Fruit fly (Drosophila melanogaster) whole organism, embryonic: ENCODE results near the gene Sec13.

Experiments used
- Asciz ChIP-seq: fragments of 200-800 bp; sonication (Bioruptor generic); optimal IDR thresholded peaks from 2 replicates; lab custom pipeline; 2017; ENCODE audit warnings: missing biosample characterization, mild to moderate bottlenecking, missing genetic modification characterization, missing genetic modification reagents
- B-H1 ChIP-seq: fragments of 200-800 bp; sonication (Bioruptor generic); IDR thresholded peaks from 3 replicates; pipeline ENCODE4 v1.3.6; 2022; ENCODE audit warnings: missing biosample characterization, missing genetic modification characterization
- Bgb ChIP-seq: fragments of 200-800 bp; sonication (Bioruptor generic); IDR thresholded peaks from 2 replicates; pipeline ENCODE4 v1.3.6; 2022; ENCODE audit warnings: missing biosample characterization, missing genetic modification characterization; ENCODE audit not compliant: partially characterized antibody
- Blimp-1 ChIP-seq: fragments of 200-800 bp; sonication (Bioruptor generic); optimal IDR thresholded peaks from 3 replicates; lab custom pipeline; 2018; ENCODE audit warnings: missing biosample characterization, missing genetic modification characterization, mild to moderate bottlenecking, moderate library complexity, missing genetic modification reagents
- CG10462 ChIP-seq: fragments of 200-800 bp; sonication (Bioruptor generic); optimal IDR thresholded peaks from 2 replicates; lab custom pipeline; 2016; ENCODE audit warnings: missing biosample characterization, missing genetic modification characterization
- CG12219 ChIP-seq: fragments of 200-800 bp; sonication (Bioruptor generic); optimal IDR thresholded peaks from 3 replicates; lab custom pipeline; 2018; ENCODE audit warnings: missing biosample characterization, mild to moderate bottlenecking, missing genetic modification characterization
- CG12744 ChIP-seq: fragments of 200-800 bp; sonication (Bioruptor generic); optimal IDR thresholded peaks from 2 replicates; lab custom pipeline; 2016; ENCODE audit warnings: missing biosample characterization, missing genetic modification characterization
- CG13296 ChIP-seq: fragments of 200-800 bp; sonication (Bioruptor generic); optimal IDR thresholded peaks from 3 replicates; lab custom pipeline; 2018; ENCODE audit warnings: missing biosample characterization, mild to moderate bottlenecking, missing genetic modification characterization
- CG14014 ChIP-seq: fragments of 200-800 bp; sonication (Bioruptor generic); IDR thresholded peaks from 2 replicates; pipeline ENCODE4 v1.3.6; 2022; ENCODE audit warnings: missing biosample characterization, missing genetic modification characterization
- CG14710 ChIP-seq: fragments of 200-800 bp; sonication (Bioruptor generic); optimal IDR thresholded peaks from 3 replicates; lab custom pipeline; 2019; ENCODE audit warnings: missing biosample characterization, mild to moderate bottlenecking, missing genetic modification characterization, moderate library complexity
- CG1602 ChIP-seq: fragments of 200-800 bp; sonication (Bioruptor generic); optimal IDR thresholded peaks from 3 replicates; lab custom pipeline; 2016; ENCODE audit warnings: missing biosample characterization, missing genetic modification characterization
- CG17385 ChIP-seq: fragments of 200-800 bp; sonication (Bioruptor generic); optimal IDR thresholded peaks from 3 replicates; lab custom pipeline; 2018; ENCODE audit warnings: missing biosample characterization, mild to moderate bottlenecking, missing genetic modification characterization
- CG17612 ChIP-seq: fragments of 200-800 bp; sonication (Bioruptor generic); IDR thresholded peaks from 2 replicates; pipeline ENCODE4 v1.3.6; 2022; ENCODE audit warnings: missing biosample characterization, missing genetic modification characterization
- CG18619 ChIP-seq: fragments of 200-800 bp; sonication (Bioruptor generic); optimal IDR thresholded peaks from 3 replicates; lab custom pipeline; 2017; ENCODE audit warnings: missing biosample characterization, mild to moderate bottlenecking, missing genetic modification characterization
- CG2202 ChIP-seq: fragments of 200-800 bp; sonication (Bioruptor generic); optimal IDR thresholded peaks from 2 replicates; lab custom pipeline; 2018; ENCODE audit warnings: missing biosample characterization, mild to moderate bottlenecking, missing genetic modification characterization
- CG30431 ChIP-seq: fragments of 200-800 bp; sonication (Bioruptor generic); optimal IDR thresholded peaks from 2 replicates; lab custom pipeline; 2017; ENCODE audit warnings: missing biosample characterization, missing genetic modification characterization
- CG32772 ChIP-seq: fragments of 200-800 bp; sonication (Bioruptor generic); IDR thresholded peaks from 2 replicates; pipeline ENCODE4 v1.3.6; 2022; ENCODE audit warnings: missing biosample characterization, missing genetic modification characterization
- CG34224 ChIP-seq: fragments of 200-800 bp; sonication (Bioruptor generic); IDR thresholded peaks from 3 replicates; pipeline ENCODE4 v1.3.6; 2022; ENCODE audit warnings: missing biosample characterization, missing genetic modification characterization; ENCODE audit not compliant: partially characterized antibody
- CG3995 ChIP-seq: fragments of 200-800 bp; sonication (Bioruptor generic); optimal IDR thresholded peaks from 3 replicates; lab custom pipeline; 2016; ENCODE audit warnings: missing biosample characterization, missing genetic modification characterization
- CG4617 ChIP-seq: fragments of 200-800 bp; sonication (Bioruptor generic); optimal IDR thresholded peaks from 3 replicates; lab custom pipeline; 2016; ENCODE audit warnings: missing biosample characterization, missing genetic modification characterization, borderline replicate concordance
- CG4820 ChIP-seq: fragments of 200-800 bp; sonication (Bioruptor generic); optimal IDR thresholded peaks from 3 replicates; lab custom pipeline; 2016; ENCODE audit warnings: missing biosample characterization, missing genetic modification characterization
- CG6254 ChIP-seq: fragments of 200-800 bp; sonication (Bioruptor generic); optimal IDR thresholded peaks from 3 replicates; lab custom pipeline; 2017; ENCODE audit warnings: mild to moderate bottlenecking, missing biosample characterization, missing genetic modification reagents, missing genetic modification characterization
- CG7556 ChIP-seq: fragments of 200-800 bp; sonication (Bioruptor generic); optimal IDR thresholded peaks from 2 replicates; lab custom pipeline; 2017; ENCODE audit warnings: missing biosample characterization, mild to moderate bottlenecking, missing genetic modification characterization
- CG9727 ChIP-seq: fragments of 200-800 bp; sonication (Bioruptor generic); optimal IDR thresholded peaks from 3 replicates; lab custom pipeline; 2017; ENCODE audit warnings: missing biosample characterization, mild to moderate bottlenecking, missing genetic modification characterization
- Dll ChIP-seq: fragments of 200-800 bp; sonication (Bioruptor generic); IDR thresholded peaks from 4 replicates; pipeline ENCODE4 v1.3.6; 2022; ENCODE audit warnings: missing biosample characterization, missing genetic modification characterization; ENCODE audit not compliant: partially characterized antibody
- Dref ChIP-seq: fragments of 200-800 bp; sonication (Bioruptor generic); IDR thresholded peaks from 2 replicates; pipeline ENCODE4 v1.3.6; 2022; ENCODE audit warnings: missing biosample characterization, missing genetic modification characterization
- E2f1 ChIP-seq: fragments of 200-800 bp; sonication (Bioruptor generic); IDR thresholded peaks from 2 replicates; pipeline ENCODE4 v1.3.6; 2022; ENCODE audit warnings: missing biosample characterization, missing genetic modification characterization
- HLHmδ ChIP-seq: fragments of 200-800 bp; sonication (Bioruptor generic); optimal IDR thresholded peaks from 2 replicates; lab custom pipeline; 2018; ENCODE audit warnings: missing biosample characterization, mild to moderate bottlenecking, missing genetic modification characterization, moderate library complexity
- Hr3 ChIP-seq: fragments of 200-800 bp; sonication (Bioruptor generic); optimal IDR thresholded peaks from 3 replicates; lab custom pipeline; 2016; ENCODE audit warnings: missing biosample characterization, missing genetic modification characterization
- NC2β ChIP-seq: fragments of 200-800 bp; sonication (Bioruptor generic); optimal IDR thresholded peaks from 2 replicates; lab custom pipeline; 2016; ENCODE audit warnings: missing biosample characterization, missing genetic modification characterization
- Nf-YA ChIP-seq: fragments of 200-800 bp; sonication (Bioruptor generic); IDR thresholded peaks from 2 replicates; pipeline ENCODE4 v1.3.6; 2022; ENCODE audit warnings: missing biosample characterization, missing genetic modification characterization
- Sox100B ChIP-seq: fragments of 200-800 bp; sonication (Bioruptor generic); optimal IDR thresholded peaks from 3 replicates; lab custom pipeline; 2018; ENCODE audit warnings: missing biosample characterization, mild to moderate bottlenecking, missing genetic modification characterization
- Trl ChIP-seq, 3 experiments: fragments of >200 bp in 2 of 3; fragments of 200-800 bp in 1 of 3; sonication (Bioruptor generic) in 1 of 3; optimal IDR thresholded peaks; 2 replicates in 1 of 3; 3 replicates in 2 of 3; lab custom pipeline; 2016 to 2017; ENCODE audit warnings: missing biosample characterization in 1 of 3, missing genetic modification characterization in 1 of 3
- bigmax ChIP-seq: fragments of 200-800 bp; sonication (Bioruptor generic); optimal IDR thresholded peaks from 2 replicates; lab custom pipeline; 2018; ENCODE audit warnings: missing biosample characterization, mild to moderate bottlenecking, missing genetic modification characterization
- bowl ChIP-seq: fragments of 200-800 bp; sonication (Bioruptor generic); IDR thresholded peaks from 2 replicates; pipeline ENCODE4 v1.3.6; 2022; ENCODE audit warnings: missing biosample characterization, missing genetic modification characterization
- bsh ChIP-seq, 2 experiments: fragments of 200-800 bp; sonication (Bioruptor generic); optimal IDR thresholded peaks; 2 replicates each; lab custom pipeline; 2017 to 2018; ENCODE audit warnings: mild to moderate bottlenecking in 2 of 2, missing biosample characterization in 2 of 2, missing genetic modification characterization in 2 of 2, moderate library complexity in 1 of 2
- chinmo ChIP-seq: fragments of 200-800 bp; sonication (Bioruptor generic); IDR thresholded peaks from 4 replicates; pipeline ENCODE4 v1.3.6; 2022; ENCODE audit warnings: missing biosample characterization, missing genetic modification characterization; ENCODE audit not compliant: partially characterized antibody
- croc ChIP-seq: fragments of 200-800 bp; sonication (Bioruptor generic); conservative IDR thresholded peaks from 3 replicates; pipeline ENCODE4 v1.3.6; 2022; ENCODE audit warnings: missing biosample characterization, missing genetic modification characterization
- crol ChIP-seq: fragments of 200-800 bp; sonication (Bioruptor generic); IDR thresholded peaks from 2 replicates; pipeline ENCODE4 v1.3.6; 2022; ENCODE audit warnings: missing biosample characterization, missing genetic modification characterization
- disco-r ChIP-seq: fragments of 200-800 bp; sonication (Bioruptor generic); optimal IDR thresholded peaks from 2 replicates; lab custom pipeline; 2016; ENCODE audit warnings: missing biosample characterization, missing genetic modification characterization
- dmrt11E ChIP-seq: fragments of 200-800 bp; sonication (Bioruptor generic); optimal IDR thresholded peaks from 3 replicates; lab custom pipeline; 2018; ENCODE audit warnings: missing biosample characterization, mild to moderate bottlenecking, missing genetic modification characterization, moderate library complexity
- dysf ChIP-seq: fragments of 200-800 bp; sonication (Bioruptor generic); IDR thresholded peaks from 3 replicates; pipeline ENCODE4 v1.3.6; 2022; ENCODE audit warnings: missing biosample characterization, missing genetic modification characterization
- grn ChIP-seq: fragments of 200-800 bp; sonication (Bioruptor generic); optimal IDR thresholded peaks from 3 replicates; lab custom pipeline; 2017; ENCODE audit warnings: missing biosample characterization, missing genetic modification characterization
- inv ChIP-seq: fragments of 200-800 bp; sonication (Bioruptor generic); IDR thresholded peaks from 2 replicates; pipeline ENCODE4 v1.3.6; 2022; ENCODE audit warnings: missing biosample characterization, missing genetic modification characterization; ENCODE audit not compliant: partially characterized antibody
- sens-2 ChIP-seq: fragments of 200-800 bp; sonication (Bioruptor generic); IDR thresholded peaks from 2 replicates; pipeline ENCODE4 v1.3.6; 2022; ENCODE audit warnings: missing biosample characterization, missing genetic modification characterization
- seq ChIP-seq: fragments of 200-800 bp; sonication (Bioruptor generic); IDR thresholded peaks from 2 replicates; pipeline ENCODE4 v1.3.6; 2022; ENCODE audit warnings: missing biosample characterization, missing genetic modification characterization
- slp2 ChIP-seq: fragments of 200-800 bp; sonication (Bioruptor generic); optimal IDR thresholded peaks from 2 replicates; lab custom pipeline; 2016; ENCODE audit warnings: missing biosample characterization, missing genetic modification characterization
- tap ChIP-seq: fragments of 200-800 bp; optimal IDR thresholded peaks from 3 replicates; lab custom pipeline; 2019; ENCODE audit warnings: missing biosample characterization, mild to moderate bottlenecking, missing genetic modification characterization, moderate library complexity
- unpg ChIP-seq: fragments of 200-800 bp; sonication (Bioruptor generic); optimal IDR thresholded peaks from 3 replicates; lab custom pipeline; 2018; ENCODE audit warnings: missing biosample characterization, mild to moderate bottlenecking, missing genetic modification characterization, moderate library complexity
- vnd ChIP-seq: fragments of 200-800 bp; sonication (Bioruptor generic); IDR thresholded peaks from 3 replicates; pipeline ENCODE4 v1.3.6; 2022; ENCODE audit warnings: missing biosample characterization, missing genetic modification characterization; ENCODE audit not compliant: partially characterized antibody

The Sec13 gene

dm6 chr3R:23334866-23335265, 21.2 kb upstream of the Sec13 start (continued):
- TF ChIP-seq croc (GFP tag; lab: Robert Waterston, UW) (no peak), Nf-YA (GFP tag; lab: Robert Waterston, UW) (no peak), CG4820 (GFP tag; lab: Kevin White, UChicago) (peak; percentile 11), HLHmδ (no peak), CG10462 (no peak), CG4617 (GFP tag; lab: Kevin White, UChicago) (no peak), CG18619 (GFP tag; lab: Kevin White, UChicago) (no peak), Dll (GFP tag; lab: Robert Waterston, UW) (no peak), crol (GFP tag; lab: Robert Waterston, UW) (no peak), dysf (GFP tag; lab: Robert Waterston, UW) (peak; percentile 58; the same call in 2 of the 3 replicates), Bgb (GFP tag; lab: Robert Waterston, UW) (no peak), sens-2 (GFP tag; lab: Robert Waterston, UW) (no peak), CG2202 (tag; lab: Kevin White, UChicago) (no peak), inv (GFP tag; lab: Robert Waterston, UW) (no peak), dmrt11E (tag; lab: Kevin White, UChicago) (no peak), seq (GFP tag; lab: Robert Waterston, UW) (peak; percentile 58), CG13296 (GFP tag; lab: Kevin White, UChicago) (peak; percentile 23), E2f1 (GFP tag; lab: Robert Waterston, UW) (peak; percentile 24; the same call in 1 of the 2 replicates), bsh (GFP tag; optimal IDR thresholded peaks at IDR 0.05; lab: Kevin White, UChicago) (no peak), B-H1 (GFP tag; lab: Robert Waterston, UW) (no peak), CG34224 (GFP tag; lab: Robert Waterston, UW) (no peak), Dref (GFP tag; lab: Robert Waterston, UW) (no peak), vnd (GFP tag; lab: Robert Waterston, UW) (no peak), CG32772 (GFP tag; lab: Robert Waterston, UW) (peak; percentile 46; the same call in 1 of the 2 replicates), chinmo (GFP tag; lab: Robert Waterston, UW) (no peak), bigmax (GFP tag; lab: Kevin White, UChicago) (no peak), CG3995 (peak; percentile 2), bowl (GFP tag; lab: Robert Waterston, UW) (no peak), CG1602 (GFP tag; lab: Kevin White, UChicago) (no peak), grn (GFP tag; lab: Kevin White, UChicago) (no peak), CG12219 (GFP tag; lab: Kevin White, UChicago) (no peak), CG12744 (no peak), slp2 (no peak), CG30431 (GFP tag; lab: Kevin White, UChicago) (no peak), CG17385 (peak; percentile 16), tap (tag; lab: Kevin White, UChicago) (peak; percentile 17), Hr3 (GFP tag; lab: Kevin White, UChicago) (peak; percentile 21), Trl (optimal IDR thresholded peaks at IDR 0.05; lab: Kevin White, UChicago) (no peak), Trl (GFP tag; optimal IDR thresholded peaks at IDR 0.05; lab: Kevin White, UChicago) (no peak), NC2β (GFP tag; lab: Kevin White, UChicago) (no peak), CG7556 (GFP tag; lab: Kevin White, UChicago) (no peak), disco-r (GFP tag; lab: Kevin White, UChicago) (no peak), CG14710 (tag; lab: Kevin White, UChicago) (no peak), CG14014 (GFP tag; lab: Robert Waterston, UW) (peak; percentile 47), Asciz (peak; percentile 20), Blimp-1 (no peak), unpg (peak; percentile 22), Sox100B (peak; percentile 4), CG17612 (GFP tag; lab: Robert Waterston, UW) (0 out of 2 replicates have a peak, but pooled peaks have one; percentile 29), CG6254 (GFP tag; lab: Kevin White, UChicago) (no peak), CG9727 (GFP tag; lab: Kevin White, UChicago) (no peak)
